Fruit fly (Drosophila melanogaster) whole organism, embryonic: ENCODE data around the gene CG5810.

ENCODE experiments used
- BEAF-32 ChIP-seq: fragments of 200-800 bp; sonication (Bioruptor generic); optimal IDR thresholded peaks from 3 replicates; lab custom pipeline; 2017; ENCODE audit warnings: missing biosample characterization, missing genetic modification characterization, mild to moderate bottlenecking, moderate library complexity, missing genetic modification reagents
- CG1024 ChIP-seq: fragments of 200-800 bp; sonication (Bioruptor generic); IDR thresholded peaks from 2 replicates; pipeline ENCODE4 v1.3.6; 2022; ENCODE audit warnings: missing biosample characterization, missing genetic modification characterization
- CG10462 ChIP-seq: fragments of 200-800 bp; sonication (Bioruptor generic); optimal IDR thresholded peaks from 2 replicates; lab custom pipeline; 2016; ENCODE audit warnings: missing biosample characterization, missing genetic modification characterization
- CG10565 ChIP-seq: fragments of 200-800 bp; sonication (Bioruptor generic); optimal IDR thresholded peaks from 3 replicates; lab custom pipeline; 2016; ENCODE audit warnings: missing biosample characterization, mild to moderate bottlenecking, missing genetic modification characterization
- CG11093 ChIP-seq: fragments of 200-800 bp; sonication (Bioruptor generic); IDR thresholded peaks from 3 replicates; pipeline ENCODE4 v1.3.6; 2022; ENCODE audit warnings: missing biosample characterization, missing genetic modification characterization
- CG11398 ChIP-seq: fragments of 200-800 bp; sonication (Bioruptor generic); optimal IDR thresholded peaks from 2 replicates; lab custom pipeline; 2016; ENCODE audit warnings: missing biosample characterization, missing genetic modification characterization
- CG12104 ChIP-seq: fragments of 200-800 bp; sonication (Bioruptor generic); optimal IDR thresholded peaks from 3 replicates; lab custom pipeline; 2016; ENCODE audit warnings: missing biosample characterization, missing genetic modification characterization
- CG13287 ChIP-seq: fragments of 200-800 bp; sonication (Bioruptor generic); IDR thresholded peaks from 2 replicates; pipeline ENCODE4 v1.3.6; 2022; ENCODE audit warnings: missing biosample characterization, missing genetic modification characterization; ENCODE audit not compliant: partially characterized antibody
- CG13424 ChIP-seq: fragments of 200-800 bp; sonication (Bioruptor generic); optimal IDR thresholded peaks from 2 replicates; lab custom pipeline; 2019; ENCODE audit warnings: missing biosample characterization, mild to moderate bottlenecking, missing genetic modification characterization, moderate library complexity
- CG14860 ChIP-seq: fragments of 200-800 bp; sonication (Bioruptor generic); IDR thresholded peaks from 3 replicates; pipeline ENCODE4 v1.3.6; 2022; ENCODE audit warnings: missing biosample characterization, missing genetic modification characterization; ENCODE audit not compliant: partially characterized antibody
- CG15011 ChIP-seq: fragments of 200-800 bp; sonication (Bioruptor generic); optimal IDR thresholded peaks from 3 replicates; lab custom pipeline; 2018; ENCODE audit warnings: missing biosample characterization, mild to moderate bottlenecking, missing genetic modification characterization
- CG15073 ChIP-seq: fragments of 200-800 bp; sonication (Bioruptor generic); optimal IDR thresholded peaks from 2 replicates; lab custom pipeline; 2016; ENCODE audit warnings: missing biosample characterization, missing genetic modification characterization
- CG15601 ChIP-seq: fragments of 200-800 bp; sonication (Bioruptor generic); optimal IDR thresholded peaks from 3 replicates; lab custom pipeline; 2019; ENCODE audit warnings: missing biosample characterization, mild to moderate bottlenecking, missing genetic modification characterization, moderate library complexity
- CG16815 ChIP-seq: fragments of 200-800 bp; sonication (Bioruptor generic); optimal IDR thresholded peaks from 3 replicates; lab custom pipeline; 2017; ENCODE audit warnings: missing biosample characterization, mild to moderate bottlenecking, missing genetic modification characterization
- CG1792 ChIP-seq: fragments of 200-800 bp; sonication (Bioruptor generic); optimal IDR thresholded peaks from 2 replicates; lab custom pipeline; 2016; ENCODE audit warnings: missing biosample characterization, missing genetic modification characterization
- CG2875 ChIP-seq: fragments of 200-800 bp; sonication (Bioruptor generic); optimal IDR thresholded peaks from 2 replicates; lab custom pipeline; 2017; ENCODE audit warnings: missing biosample characterization, mild to moderate bottlenecking, missing genetic modification characterization, missing genetic modification reagents
- CG4328 ChIP-seq: fragments of 200-800 bp; sonication (Bioruptor generic); optimal IDR thresholded peaks from 3 replicates; lab custom pipeline; 2017; ENCODE audit warnings: missing biosample characterization, missing genetic modification reagents, missing genetic modification characterization
- CG4820 ChIP-seq: fragments of 200-800 bp; sonication (Bioruptor generic); optimal IDR thresholded peaks from 3 replicates; lab custom pipeline; 2016; ENCODE audit warnings: missing biosample characterization, missing genetic modification characterization
- CG5953 ChIP-seq: fragments of 200-800 bp; sonication (Bioruptor generic); IDR thresholded peaks from 2 replicates; pipeline ENCODE4 v1.3.6; 2022; ENCODE audit warnings: missing biosample characterization, missing genetic modification characterization
- CG6854 ChIP-seq: fragments of 200-800 bp; sonication (Bioruptor generic); optimal IDR thresholded peaks from 3 replicates; lab custom pipeline; 2017; ENCODE audit warnings: missing biosample characterization, mild to moderate bottlenecking, missing genetic modification characterization
- CG7786 ChIP-seq: fragments of 200-800 bp; sonication (Bioruptor generic); optimal IDR thresholded peaks from 2 replicates; lab custom pipeline; 2016; ENCODE audit warnings: missing biosample characterization, missing genetic modification characterization
- CTCF ChIP-seq: fragments of 200-800 bp; sonication (Bioruptor generic); optimal IDR thresholded peaks from 2 replicates; lab custom pipeline; 2017; ENCODE audit warnings: missing biosample characterization, mild to moderate bottlenecking, missing genetic modification characterization, moderate library complexity
- Dip2 ChIP-seq: fragments of 200-800 bp; sonication (Bioruptor generic); IDR thresholded peaks from 2 replicates; pipeline ENCODE4 v1.3.6; 2022; ENCODE audit warnings: missing biosample characterization, missing genetic modification characterization
- E2f2 ChIP-seq: fragments of 200-800 bp; sonication (Bioruptor generic); IDR thresholded peaks from 2 replicates; pipeline ENCODE4 v1.3.6; 2022; ENCODE audit warnings: missing biosample characterization, missing genetic modification characterization
- Ets65A ChIP-seq: fragments of 200-800 bp; sonication (Bioruptor generic); peaks from one replicate; lab custom pipeline; 2016; ENCODE audit warnings: missing biosample characterization, missing genetic modification characterization
- HLH3B ChIP-seq: fragments of 200-800 bp; sonication (Bioruptor generic); IDR thresholded peaks from 2 replicates; pipeline ENCODE4 v1.3.6; 2022; ENCODE audit warnings: missing biosample characterization, missing genetic modification characterization
- Hand ChIP-seq: fragments of 200-800 bp; sonication (Bioruptor generic); optimal IDR thresholded peaks from 2 replicates; lab custom pipeline; 2017; ENCODE audit warnings: mild to moderate bottlenecking, missing biosample characterization, missing genetic modification reagents, missing genetic modification characterization
- HmgZ ChIP-seq: fragments of 200-800 bp; sonication (Bioruptor generic); optimal IDR thresholded peaks from 2 replicates; lab custom pipeline; 2018; ENCODE audit warnings: missing biosample characterization, mild to moderate bottlenecking, missing genetic modification characterization
- Hr78 ChIP-seq, 2 experiments: fragments of 200-800 bp in 1 of 2; fragments of >200 bp in 1 of 2; sonication (Bioruptor generic) in 1 of 2; optimal IDR thresholded peaks; 2 replicates each; lab custom pipeline; 2017 to 2019; ENCODE audit warnings: missing biosample characterization in 2 of 2, missing genetic modification characterization in 2 of 2, mild to moderate bottlenecking in 1 of 2, moderate library complexity in 1 of 2
- Neu2 ChIP-seq: fragments of 200-800 bp; sonication (Bioruptor generic); optimal IDR thresholded peaks from 3 replicates; lab custom pipeline; 2016; ENCODE audit warnings: missing biosample characterization, missing genetic modification characterization, borderline replicate concordance
- Nf-YC ChIP-seq: fragments of 200-800 bp; optimal IDR thresholded peaks from 3 replicates; lab custom pipeline; 2019; ENCODE audit warnings: missing biosample characterization, mild to moderate bottlenecking, missing genetic modification characterization, moderate library complexity
- Poxn ChIP-seq: fragments of 200-800 bp; sonication (Bioruptor generic); IDR thresholded peaks from 2 replicates; pipeline ENCODE4 v1.3.6; 2022; ENCODE audit warnings: missing biosample characterization, missing genetic modification characterization
- Six4 ChIP-seq: fragments of 200-800 bp; sonication (Bioruptor generic); optimal IDR thresholded peaks from 2 replicates; lab custom pipeline; 2016; ENCODE audit warnings: missing biosample characterization, missing genetic modification characterization
- amos ChIP-seq: fragments of 200-800 bp; sonication (Bioruptor generic); IDR thresholded peaks from 2 replicates; pipeline ENCODE4 v1.3.6; 2022; ENCODE audit warnings: missing biosample characterization, missing genetic modification characterization; ENCODE audit not compliant: partially characterized antibody
- aop ChIP-seq: fragments of 200-800 bp; sonication (Bioruptor generic); IDR thresholded peaks from 2 replicates; pipeline ENCODE4 v1.3.6; 2022; ENCODE audit warnings: missing biosample characterization, missing genetic modification characterization
- ato ChIP-seq: fragments of 200-800 bp; sonication (Bioruptor generic); IDR thresholded peaks from 2 replicates; pipeline ENCODE4 v1.3.6; 2022; ENCODE audit warnings: missing biosample characterization, missing genetic modification characterization; ENCODE audit not compliant: partially characterized antibody
- cad ChIP-seq: fragments of >200 bp; optimal IDR thresholded peaks from 2 replicates; lab custom pipeline; 2017; ENCODE audit warnings: missing biosample characterization, missing genetic modification characterization
- chn ChIP-seq: fragments of 200-800 bp; sonication (Bioruptor generic); optimal IDR thresholded peaks from 2 replicates; lab custom pipeline; 2016; ENCODE audit warnings: missing biosample characterization, missing genetic modification characterization
- ci ChIP-seq: fragments of 200-800 bp; sonication (Bioruptor generic); IDR thresholded peaks from 3 replicates; pipeline ENCODE4 v1.3.6; 2022; ENCODE audit warnings: missing biosample characterization, missing genetic modification characterization
- en ChIP-seq: fragments of 200-800 bp; sonication (Bioruptor generic); optimal IDR thresholded peaks from 2 replicates; lab custom pipeline; 2016; ENCODE audit warnings: missing biosample characterization, missing genetic modification characterization
- fd102C ChIP-seq: fragments of 200-800 bp; sonication (Bioruptor generic); optimal IDR thresholded peaks from 2 replicates; lab custom pipeline; 2018; ENCODE audit warnings: missing biosample characterization, mild to moderate bottlenecking, missing genetic modification characterization, moderate library complexity
- hth ChIP-seq: fragments of >200 bp; optimal IDR thresholded peaks from 2 replicates; lab custom pipeline; 2017; ENCODE audit warnings: inconsistent platforms
- kah ChIP-seq: fragments of 200-800 bp; sonication (Bioruptor generic); optimal IDR thresholded peaks from 2 replicates; lab custom pipeline; 2018; ENCODE audit warnings: missing biosample characterization, mild to moderate bottlenecking, missing genetic modification characterization
- maf-S ChIP-seq: fragments of 200-800 bp; sonication (Bioruptor generic); optimal IDR thresholded peaks from 2 replicates; lab custom pipeline; 2016; ENCODE audit warnings: missing biosample characterization, missing genetic modification characterization
- org-1 ChIP-seq: fragments of 200-800 bp; sonication (Bioruptor generic); optimal IDR thresholded peaks from 2 replicates; lab custom pipeline; 2017; ENCODE audit warnings: missing biosample characterization, missing genetic modification characterization
- pnt ChIP-seq: fragments of 200-800 bp; sonication (Bioruptor generic); optimal IDR thresholded peaks from 3 replicates; lab custom pipeline; 2016; ENCODE audit warnings: missing biosample characterization, missing genetic modification characterization
- sens ChIP-seq: fragments of 200-800 bp; sonication (Bioruptor generic); peaks from one replicate; lab custom pipeline; 2016; ENCODE audit warnings: missing biosample characterization, missing genetic modification characterization
- sens-2 ChIP-seq: fragments of 200-800 bp; sonication (Bioruptor generic); IDR thresholded peaks from 2 replicates; pipeline ENCODE4 v1.3.6; 2022; ENCODE audit warnings: missing biosample characterization, missing genetic modification characterization
- ssp ChIP-seq: fragments of 200-800 bp; sonication (Bioruptor generic); IDR thresholded peaks from 2 replicates; pipeline ENCODE4 v1.3.6; 2022; ENCODE audit warnings: missing biosample characterization, missing genetic modification characterization
- toy ChIP-seq: fragments of 200-800 bp; sonication (Bioruptor generic); IDR thresholded peaks from 2 replicates; pipeline ENCODE4 v1.3.6; 2022; ENCODE audit warnings: missing biosample characterization, missing genetic modification characterization
- vvl ChIP-seq: fragments of 200-800 bp; sonication (Bioruptor generic); IDR thresholded peaks from 2 replicates; pipeline ENCODE4 v1.3.6; 2022; ENCODE audit warnings: missing biosample characterization, missing genetic modification characterization
- zf30C ChIP-seq: fragments of 200-800 bp; sonication (Bioruptor generic); optimal IDR thresholded peaks from 3 replicates; lab custom pipeline; 2018; ENCODE audit warnings: missing biosample characterization, mild to moderate bottlenecking, missing genetic modification characterization

Gene CG5810

DNA sequence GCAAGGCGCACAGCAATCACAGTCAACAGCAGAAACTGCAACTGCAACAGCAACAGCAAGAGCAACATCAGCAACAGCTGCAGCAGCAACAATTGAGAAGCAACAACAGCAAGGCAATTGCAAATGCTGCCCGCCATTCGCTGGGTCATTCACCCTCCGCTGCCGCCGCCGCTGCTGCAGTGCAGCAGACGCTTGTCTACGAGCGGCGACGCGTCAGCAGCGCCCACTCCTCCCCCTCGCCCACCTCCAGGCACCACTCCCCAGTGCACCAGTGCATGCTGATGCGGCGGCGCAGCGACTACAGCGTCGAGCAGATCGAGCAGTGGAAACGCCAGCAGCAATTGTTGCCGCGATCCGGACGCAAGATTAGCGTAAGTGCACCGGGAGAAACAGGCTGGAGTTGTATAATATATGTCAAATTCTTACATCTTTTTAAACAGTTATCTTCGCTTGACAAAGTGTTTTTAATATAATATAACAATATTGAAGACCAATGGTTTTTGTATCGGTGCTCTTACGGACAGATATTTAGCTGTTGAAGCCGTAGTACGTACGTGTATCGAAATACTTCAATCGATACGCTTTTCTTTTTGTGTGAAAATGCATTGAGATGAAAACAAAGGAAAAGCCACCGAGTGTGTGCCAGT, 42.2 kb downstream of the CG5810 start (continued):
- TF ChIP-seq maf-S (GFP tag; lab: Kevin White, UChicago) = no peak
- TF ChIP-seq CG4328 = no peak
- no peak for TF ChIP-seq Hand
- TF ChIP-seq Hr78 (GFP tag; optimal IDR thresholded peaks at IDR 0.05; lab: Kevin White, UChicago) = no peak
- TF ChIP-seq ci (GFP tag; lab: Robert Waterston, UW) = peak; percentile 64
- TF ChIP-seq toy (GFP tag; lab: Robert Waterston, UW) = no peak
- peak; percentile 48; the same call in 1 of the 2 replicates for TF ChIP-seq ssp (GFP tag; lab: Robert Waterston, UW)
- no peak for TF ChIP-seq CG1792 (GFP tag; lab: Kevin White, UChicago)
- TF ChIP-seq CG4820 (GFP tag; lab: Kevin White, UChicago) = peak; percentile 29
- no peak for TF ChIP-seq CG16815 (GFP tag; lab: Kevin White, UChicago)
- no peak for TF ChIP-seq org-1 (GFP tag; lab: Kevin White, UChicago)
- TF ChIP-seq HmgZ (tag; lab: Kevin White, UChicago) = no peak
- TF ChIP-seq CG1024 = no peak
- no peak for TF ChIP-seq CG11398
- no peak for TF ChIP-seq CG7786 (GFP tag; lab: Kevin White, UChicago)
- no peak for TF ChIP-seq amos (GFP tag; lab: Robert Waterston, UW)
- TF ChIP-seq Six4 (GFP tag; lab: Kevin White, UChicago) = no peak
- no peak for TF ChIP-seq Neu2
- TF ChIP-seq sens (GFP tag; lab: Kevin White, UChicago) = no peak
- peak; percentile 40; the same call in 1 of the 2 replicates for TF ChIP-seq vvl (GFP tag; lab: Robert Waterston, UW)
- no peak for TF ChIP-seq Ets65A
- TF ChIP-seq CG13287 (GFP tag; lab: Robert Waterston, UW) = no peak
- peak; percentile 50; the same call in 1 of the 2 replicates for TF ChIP-seq HLH3B (GFP tag; lab: Robert Waterston, UW)
- TF ChIP-seq hth = no peak
- peak; percentile 19; the same call in 1 of the 2 replicates for TF ChIP-seq sens-2 (GFP tag; lab: Robert Waterston, UW)
- TF ChIP-seq CG10462 (GFP tag; lab: Kevin White, UChicago) = no peak
- no peak for TF ChIP-seq CG14860 (GFP tag; lab: Robert Waterston, UW)
- TF ChIP-seq CG12104 = peak; percentile 19
- no peak for TF ChIP-seq cad (GFP tag; lab: Kevin White, UChicago)
- peak; percentile 14 for TF ChIP-seq CTCF (GFP tag; lab: Kevin White, UChicago)
- TF ChIP-seq en (GFP tag; lab: Kevin White, UChicago) = no peak
- TF ChIP-seq CG15601 (tag; lab: Kevin White, UChicago) = peak; percentile 29
- no peak for TF ChIP-seq E2f2 (GFP tag; lab: Robert Waterston, UW)
- peak; percentile 37 for TF ChIP-seq zf30C (GFP tag; lab: Kevin White, UChicago)
- no peak for TF ChIP-seq CG15073 (GFP tag; lab: Kevin White, UChicago)
- no peak for TF ChIP-seq aop (GFP tag; lab: Robert Waterston, UW)
- TF ChIP-seq Nf-YC = no peak
- TF ChIP-seq CG15011 = no peak
- no peak for TF ChIP-seq BEAF-32 (GFP tag; lab: Kevin White, UChicago)
- TF ChIP-seq chn (GFP tag; lab: Kevin White, UChicago) = peak; percentile 43
- TF ChIP-seq ato (GFP tag; lab: Robert Waterston, UW) = no peak
- no peak for TF ChIP-seq CG6854 (GFP tag; lab: Kevin White, UChicago)
- peak; percentile 62 for TF ChIP-seq CG2875 (GFP tag; lab: Kevin White, UChicago)
- TF ChIP-seq pnt = no peak
- no peak for TF ChIP-seq CG13424 (tag; lab: Kevin White, UChicago)
- TF ChIP-seq Dip2 = no peak
- no peak for TF ChIP-seq CG11093 (GFP tag; lab: Robert Waterston, UW)
- TF ChIP-seq CG10565 = no peak
- TF ChIP-seq Poxn (GFP tag; lab: Robert Waterston, UW) = no peak
- peak; percentile 53; the same call in 1 of the 2 replicates for TF ChIP-seq CG5953 (GFP tag; lab: Robert Waterston, UW)
- TF ChIP-seq kah = no peak
- no peak for TF ChIP-seq fd102C
